Worm (Caenorhabditis elegans) whole organism, L2 larva: ENCODE data around the gene fbxa-127.

Experiments
- C34F6.9 ChIP-seq: fragments of 150-350 bp; optimal IDR thresholded peaks from 2 replicates; lab custom pipeline; 2014; ENCODE audit warnings: missing biosample characterization, missing genetic modification characterization
- F13H6.1 ChIP-seq: sonication (generic microtip); optimal IDR thresholded peaks from 2 replicates; lab custom pipeline; 2016; ENCODE audit warnings: missing genetic modification characterization, missing compliant biosample characterization
- ZK546.5 ChIP-seq: sonication (generic microtip); optimal IDR thresholded peaks from 2 replicates; lab custom pipeline; 2017; ENCODE audit warnings: missing biosample characterization, missing genetic modification characterization
- alr-1 ChIP-seq: fragments of 150-350 bp; optimal IDR thresholded peaks from 2 replicates; lab custom pipeline; 2014; ENCODE audit warnings: missing biosample characterization, missing genetic modification characterization
- ama-1 ChIP-seq: fragments of 150-350 bp; optimal IDR thresholded peaks from 2 replicates; lab custom pipeline; 2018; ENCODE audit warnings: inconsistent platforms
- ceh-16 ChIP-seq: fragments of 150-350 bp; optimal IDR thresholded peaks from 2 replicates; lab custom pipeline; 2014; ENCODE audit warnings: missing biosample characterization, missing genetic modification characterization
- crh-2 ChIP-seq: sonication (generic microtip); optimal IDR thresholded peaks from 2 replicates; lab custom pipeline; 2017; ENCODE audit warnings: missing biosample characterization, missing genetic modification characterization
- egl-27 ChIP-seq: sonication (generic microtip); optimal IDR thresholded peaks from 3 replicates; lab custom pipeline; 2017; ENCODE audit warnings: missing biosample characterization, missing genetic modification reagents, missing genetic modification characterization
- elt-1 ChIP-seq: fragments of 150-350 bp; optimal IDR thresholded peaks from 2 replicates; lab custom pipeline; 2014; ENCODE audit warnings: missing biosample characterization, missing genetic modification characterization
- elt-3 ChIP-seq: sonication (generic microtip); optimal IDR thresholded peaks from 2 replicates; lab custom pipeline; 2017; ENCODE audit warnings: missing biosample characterization, missing genetic modification characterization
- fos-1 ChIP-seq: fragments of 150-350 bp; optimal IDR thresholded peaks from 2 replicates; lab custom pipeline; 2014; ENCODE audit warnings: missing biosample characterization, missing genetic modification characterization
- gmeb-1 ChIP-seq: fragments of 150-350 bp; optimal IDR thresholded peaks from 2 replicates; lab custom pipeline; 2014; ENCODE audit warnings: missing biosample characterization, missing genetic modification characterization
- lin-13 ChIP-seq: fragments of 150-350 bp; optimal IDR thresholded peaks from 2 replicates; lab custom pipeline; 2014; ENCODE audit warnings: missing biosample characterization, missing genetic modification reagents, missing genetic modification characterization
- lin-39 ChIP-seq: fragments of 150-350 bp; optimal IDR thresholded peaks from 2 replicates; lab custom pipeline; 2014; ENCODE audit warnings: missing biosample characterization, missing genetic modification reagents, missing genetic modification characterization
- mdl-1 ChIP-seq, 2 experiments: fragments of 150-350 bp in 1 of 2; sonication (generic microtip) in 1 of 2; optimal IDR thresholded peaks; 2 replicates each; lab custom pipeline; 2017; ENCODE audit warnings: missing biosample characterization in 2 of 2, missing genetic modification characterization in 2 of 2
- nhr-10 ChIP-seq: sonication (generic microtip); optimal IDR thresholded peaks from 2 replicates; lab custom pipeline; 2017; ENCODE audit warnings: missing biosample characterization, missing genetic modification characterization
- nhr-11 ChIP-seq: fragments of 150-350 bp; optimal IDR thresholded peaks from 2 replicates; lab custom pipeline; 2014; ENCODE audit warnings: missing biosample characterization, missing genetic modification characterization
- nhr-12 ChIP-seq: fragments of 150-350 bp; optimal IDR thresholded peaks from 2 replicates; lab custom pipeline; 2014; ENCODE audit warnings: missing biosample characterization, missing genetic modification characterization
- nhr-21 ChIP-seq: fragments of 150-350 bp; optimal IDR thresholded peaks from 2 replicates; lab custom pipeline; 2014; ENCODE audit warnings: missing biosample characterization, missing genetic modification characterization
- nhr-23 ChIP-seq: fragments of 150-350 bp; optimal IDR thresholded peaks from 2 replicates; lab custom pipeline; 2014; ENCODE audit warnings: missing biosample characterization, missing genetic modification reagents, missing genetic modification characterization
- nhr-237 ChIP-seq: fragments of 150-350 bp; optimal IDR thresholded peaks from 2 replicates; lab custom pipeline; 2014; ENCODE audit warnings: missing biosample characterization, missing genetic modification characterization
- nhr-25 ChIP-seq: fragments of 150-350 bp; sonication (generic microtip); optimal IDR thresholded peaks from 3 replicates; lab custom pipeline; 2014; ENCODE audit warnings: missing biosample characterization, missing genetic modification characterization
- nhr-6 ChIP-seq: fragments of 150-350 bp; optimal IDR thresholded peaks from 2 replicates; lab custom pipeline; 2014; ENCODE audit warnings: missing biosample characterization, missing genetic modification characterization
- nhr-77 ChIP-seq: fragments of 150-350 bp; optimal IDR thresholded peaks from 2 replicates; lab custom pipeline; 2014; ENCODE audit warnings: missing biosample characterization, missing genetic modification characterization
- peb-1 ChIP-seq: fragments of 150-350 bp; optimal IDR thresholded peaks from 2 replicates; lab custom pipeline; 2014; ENCODE audit warnings: missing biosample characterization, missing genetic modification characterization
- sem-4 ChIP-seq: fragments of 150-350 bp; optimal IDR thresholded peaks from 2 replicates; lab custom pipeline; 2014; ENCODE audit warnings: missing biosample characterization, missing genetic modification reagents, missing genetic modification characterization
- skn-1 ChIP-seq: sonication (generic microtip); optimal IDR thresholded peaks from 2 replicates; lab custom pipeline; 2017; ENCODE audit warnings: missing biosample characterization, missing genetic modification characterization
- sma-9 ChIP-seq, 2 experiments: fragments of 150-350 bp in 1 of 2; sonication (generic microtip) in 1 of 2; optimal IDR thresholded peaks; 2 replicates each; lab custom pipeline; 2014 to 2016; ENCODE audit warnings: missing genetic modification characterization in 2 of 2, mild to moderate bottlenecking in 1 of 2, missing biosample characterization in 1 of 2, missing compliant biosample characterization in 1 of 2, missing genetic modification reagents in 1 of 2, moderate library complexity in 1 of 2
- snpc-4 ChIP-seq: fragments of 150-350 bp; optimal IDR thresholded peaks from 2 replicates; lab custom pipeline; 2014; ENCODE audit warnings: missing biosample characterization, missing genetic modification characterization
- unc-55 ChIP-seq: fragments of 150-350 bp; sonication (generic microtip); optimal IDR thresholded peaks from 3 replicates; lab custom pipeline; 2014; ENCODE audit warnings: missing biosample characterization, missing genetic modification reagents, missing genetic modification characterization
- unc-62 ChIP-seq: fragments of 150-350 bp; optimal IDR thresholded peaks from 2 replicates; lab custom pipeline; 2014; ENCODE audit warnings: missing biosample characterization, missing genetic modification reagents, missing genetic modification characterization
- zag-1 ChIP-seq: fragments of 150-350 bp; optimal IDR thresholded peaks from 2 replicates; lab custom pipeline; 2014; ENCODE audit warnings: missing biosample characterization, missing genetic modification characterization
- ztf-1 ChIP-seq: fragments of 200-800 bp; sonication (Bioruptor generic); conservative IDR thresholded peaks from 2 replicates; pipeline ENCODE4 v1.3.6; 2022; ENCODE audit warnings: missing genetic modification characterization, missing compliant biosample characterization

Gene fbxa-127

DNA sequence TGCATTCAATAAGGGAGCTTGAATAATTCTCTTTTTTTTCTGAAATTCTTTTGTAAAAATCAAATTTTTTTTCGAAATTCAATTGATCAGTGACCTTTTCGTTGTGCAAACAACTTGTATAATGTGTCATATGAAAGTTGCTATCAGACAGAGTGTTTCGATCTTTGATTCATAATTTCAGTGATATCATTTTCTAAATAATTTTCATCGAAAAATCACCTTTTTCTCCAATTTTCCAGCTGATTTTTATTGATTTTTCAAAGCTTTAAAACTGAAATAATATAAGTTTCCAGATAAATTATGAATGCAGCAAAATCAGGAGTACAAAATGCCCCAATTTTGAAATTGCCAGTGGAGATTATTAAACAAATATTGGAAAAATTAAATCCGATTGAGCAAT is at the start of gene fbxa-127:
Gene fbxa-127 (plus strand): TSS at position 301 of the 400 bp plus-strand sequence.
- no peak for TF ChIP-seq F13H6.1 (tag; lab: Kevin White, UChicago)
- TF ChIP-seq fos-1 (tag; lab: Kevin White, UChicago): peak; percentile 60
- TF ChIP-seq ztf-1 (GFP tag; lab: Robert Waterston, UW): no peak
- no peak for TF ChIP-seq C34F6.9 (tag; lab: Kevin White, UChicago)
- TF ChIP-seq, all 48 proteins: peak for 1

DNA sequence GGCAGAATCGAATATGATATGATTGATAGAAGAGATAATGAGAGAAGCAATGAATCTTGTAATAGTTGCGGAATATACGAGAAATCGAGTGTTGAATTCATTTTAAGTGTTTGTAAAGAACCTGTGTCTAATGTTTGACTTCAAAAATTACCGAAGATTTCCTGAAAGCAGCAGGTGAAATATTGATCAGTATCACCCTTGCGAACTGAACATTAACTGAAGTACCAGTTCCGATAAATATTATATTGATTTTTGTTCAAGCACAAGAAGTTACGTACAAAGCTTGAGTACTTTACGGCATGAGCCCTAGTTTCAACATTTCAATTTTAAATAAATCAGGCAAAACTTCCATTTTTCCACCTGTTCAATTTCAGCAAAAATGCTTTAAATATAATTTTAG is 49.3 kb upstream of the fbxa-127 start, which contains the start of gene srz-103:
Gene srz-103 (minus strand): TSS at position 101 of the 400 bp plus-strand sequence.
- TF ChIP-seq nhr-21 (no peak), nhr-237 (tag; lab: Kevin White, UChicago) (no peak), skn-1 (tag; lab: Kevin White, UChicago) (no peak), zag-1 (tag; lab: Kevin White, UChicago) (no peak), mdl-1 (tag; optimal IDR thresholded peaks at IDR 0.05; lab: Kevin White, UChicago) (no peak), unc-55 (GFP tag; lab: Kevin White, UChicago) (no peak), ceh-16 (tag; lab: Kevin White, UChicago) (no peak), nhr-25 (tag; lab: Kevin White, UChicago) (no peak), nhr-11 (no peak), snpc-4 (tag; lab: Kevin White, UChicago) (no peak), fos-1 (tag; lab: Kevin White, UChicago) (no peak), nhr-23 (no peak), nhr-10 (no peak), crh-2 (no peak), nhr-6 (no peak), sma-9 (GFP tag; optimal IDR thresholded peaks at IDR 0.05; lab: Kevin White, UChicago) (no peak), sma-9 (tag; optimal IDR thresholded peaks at IDR 0.05; lab: Kevin White, UChicago) (no peak), nhr-77 (tag; lab: Kevin White, UChicago) (no peak)

DNA sequence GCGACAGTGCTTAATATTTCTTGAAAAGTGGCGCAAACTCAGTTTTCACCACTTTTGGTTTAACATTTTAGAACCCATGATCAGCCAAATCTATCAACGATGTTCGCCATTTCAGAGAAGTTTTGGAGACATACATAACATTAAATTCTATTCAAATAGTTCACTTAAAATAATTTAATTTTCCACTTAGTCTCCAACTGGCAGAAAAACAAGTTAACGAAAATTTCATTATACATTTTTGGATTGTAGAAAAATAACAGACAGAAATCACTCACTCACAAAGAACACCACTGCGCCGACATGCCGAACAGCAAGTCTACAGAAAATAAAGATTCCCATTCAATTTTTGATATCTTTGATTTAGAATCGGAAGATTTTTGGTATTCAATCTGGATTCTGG is 48.5 kb upstream of the fbxa-127 start, which contains the start of gene srw-44:
Gene srw-44 (plus strand): TSS at position 301 of the 400 bp plus-strand sequence.
- TF ChIP-seq elt-3 (tag; lab: Kevin White, UChicago): no peak

DNA sequence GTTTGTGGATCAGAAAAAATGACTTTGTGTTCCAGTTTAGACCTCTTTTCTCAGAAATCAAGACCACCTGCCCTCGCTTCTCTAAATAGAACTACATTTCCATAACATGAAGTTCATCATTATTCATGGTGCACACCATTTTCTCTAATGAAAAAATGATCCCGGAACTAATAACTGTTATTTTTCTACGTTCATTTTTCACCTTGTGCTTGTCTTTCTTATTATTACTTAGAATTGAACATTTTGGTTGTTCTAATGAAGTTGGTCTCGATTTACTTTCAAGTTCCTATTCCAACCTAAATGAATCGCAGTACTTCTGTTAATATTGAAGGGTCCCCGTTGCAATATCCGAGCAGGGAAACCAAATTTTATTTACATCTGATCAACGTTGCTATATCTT is 45.6 kb upstream of the fbxa-127 start, which contains the start of gene srw-36:
Gene srw-36 (plus strand): TSS at position 301 of the 400 bp plus-strand sequence.
- no peak for TF ChIP-seq nhr-237 (tag; lab: Kevin White, UChicago)
- no peak for TF ChIP-seq alr-1
- no peak for TF ChIP-seq sma-9 (GFP tag; optimal IDR thresholded peaks at IDR 0.05; lab: Kevin White, UChicago)
- TF ChIP-seq sma-9 (tag; optimal IDR thresholded peaks at IDR 0.05; lab: Kevin White, UChicago): no peak
- no peak for TF ChIP-seq gmeb-1 (tag; lab: Kevin White, UChicago)
- no peak for TF ChIP-seq C34F6.9 (tag; lab: Kevin White, UChicago)
- no peak for TF ChIP-seq elt-1
- TF ChIP-seq unc-55 (GFP tag; lab: Kevin White, UChicago): no peak
- no peak for TF ChIP-seq peb-1 (tag; lab: Kevin White, UChicago)
- TF ChIP-seq unc-62 (GFP tag; lab: Kevin White, UChicago): no peak
- TF ChIP-seq nhr-12 (tag; lab: Kevin White, UChicago): no peak
- no peak for TF ChIP-seq lin-39 (tag; lab: Kevin White, UChicago)

DNA sequence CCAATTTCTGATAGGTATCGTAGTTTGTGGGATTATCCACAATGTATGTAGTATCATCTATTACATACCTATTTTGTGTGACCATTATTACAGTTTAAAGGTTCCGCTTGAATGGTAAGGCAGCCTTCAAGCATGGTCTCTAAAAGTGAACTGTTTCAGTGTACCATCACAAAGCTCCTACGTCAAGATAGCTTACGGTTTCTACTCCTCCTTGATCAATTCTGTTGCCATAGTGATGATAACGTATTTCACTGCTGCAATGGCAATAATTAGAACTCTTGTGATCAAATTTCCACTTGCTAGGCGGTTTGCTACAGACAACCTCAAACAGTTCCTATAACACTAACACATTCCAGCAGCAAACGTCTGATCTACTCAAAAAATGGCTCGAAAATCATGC is 45.2 kb upstream of the fbxa-127 start:
- TF ChIP-seq fos-1 (tag; lab: Kevin White, UChicago): no peak
- TF ChIP-seq nhr-10: no peak
- TF ChIP-seq ama-1 (lab: Kevin White, UChicago): no peak

DNA sequence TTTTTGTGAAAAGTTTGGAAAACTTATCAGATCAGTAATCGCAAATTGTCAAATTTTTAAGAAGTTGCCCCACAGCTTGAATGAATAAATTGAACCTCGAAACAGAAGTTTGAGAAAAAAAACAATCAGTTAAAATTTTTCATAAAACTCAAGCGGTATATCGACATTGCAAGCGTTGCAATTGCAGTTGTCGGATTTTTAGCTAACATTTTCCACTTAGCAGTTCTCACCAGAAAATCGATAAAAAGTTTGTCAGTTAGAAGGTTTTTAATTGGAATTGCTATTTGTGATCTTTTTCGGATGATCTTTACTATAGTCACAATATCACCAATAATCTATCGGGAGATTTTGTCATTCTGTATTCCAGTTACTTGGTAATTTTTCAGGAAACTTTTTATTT is 42.8 kb upstream of the fbxa-127 start, which contains the start of gene srw-43:
Gene srw-43 (plus strand): TSS at position 301 of the 400 bp plus-strand sequence.
- TF ChIP-seq nhr-77 (tag; lab: Kevin White, UChicago) (no peak), sem-4 (tag; lab: Kevin White, UChicago) (no peak), egl-27 (tag; lab: Kevin White, UChicago) (no peak), ZK546.5 (tag; lab: Kevin White, UChicago) (no peak), lin-13 (GFP tag; lab: Kevin White, UChicago) (no peak), sma-9 (GFP tag; optimal IDR thresholded peaks at IDR 0.05; lab: Kevin White, UChicago) (no peak), sma-9 (tag; optimal IDR thresholded peaks at IDR 0.05; lab: Kevin White, UChicago) (no peak), ztf-1 (GFP tag; lab: Robert Waterston, UW) (no peak)
